Fruit fly (Drosophila melanogaster) whole organism, embryonic: ENCODE measurements around the gene CG8128.
A peak's percentile ranks its signal among the peaks of the same experiment; 100 is the strongest.

Source experiments
- Ada2b ChIP-seq: fragments of 200-800 bp; sonication (Bioruptor generic); IDR thresholded peaks from 2 replicates; pipeline ENCODE4 v1.3.6; 2022; ENCODE audit warnings: missing biosample characterization, missing genetic modification characterization
- CG10565 ChIP-seq: fragments of 200-800 bp; sonication (Bioruptor generic); optimal IDR thresholded peaks from 3 replicates; lab custom pipeline; 2016; ENCODE audit warnings: missing biosample characterization, mild to moderate bottlenecking, missing genetic modification characterization
- CG11093 ChIP-seq: fragments of 200-800 bp; sonication (Bioruptor generic); IDR thresholded peaks from 3 replicates; pipeline ENCODE4 v1.3.6; 2022; ENCODE audit warnings: missing biosample characterization, missing genetic modification characterization
- CG11456 ChIP-seq: fragments of 200-800 bp; sonication (Bioruptor generic); IDR thresholded peaks from 3 replicates; pipeline ENCODE4 v1.3.6; 2022; ENCODE audit warnings: missing biosample characterization, missing genetic modification characterization
- CG11695 ChIP-seq: fragments of 200-800 bp; sonication (Bioruptor generic); IDR thresholded peaks from 3 replicates; pipeline ENCODE4 v1.3.6; 2022; ENCODE audit warnings: missing biosample characterization, missing genetic modification characterization
- CG11723 ChIP-seq: fragments of 200-800 bp; sonication (Bioruptor generic); optimal IDR thresholded peaks from 2 replicates; lab custom pipeline; 2017; ENCODE audit warnings: missing biosample characterization, mild to moderate bottlenecking, missing genetic modification characterization
- CG12299 ChIP-seq: fragments of 200-800 bp; sonication (Bioruptor generic); optimal IDR thresholded peaks from 2 replicates; lab custom pipeline; 2018; ENCODE audit warnings: missing biosample characterization, mild to moderate bottlenecking, missing genetic modification characterization
- CG12744 ChIP-seq: fragments of 200-800 bp; sonication (Bioruptor generic); optimal IDR thresholded peaks from 2 replicates; lab custom pipeline; 2016; ENCODE audit warnings: missing biosample characterization, missing genetic modification characterization
- CG1603 ChIP-seq: fragments of 200-800 bp; sonication (Bioruptor generic); optimal IDR thresholded peaks from 2 replicates; lab custom pipeline; 2019; ENCODE audit warnings: missing biosample characterization, mild to moderate bottlenecking, missing genetic modification characterization, moderate library complexity
- CG17829 ChIP-seq: fragments of 200-800 bp; optimal IDR thresholded peaks from 2 replicates; lab custom pipeline; 2019; ENCODE audit warnings: missing biosample characterization, mild to moderate bottlenecking, missing genetic modification characterization, moderate library complexity
- CG18619 ChIP-seq: fragments of 200-800 bp; sonication (Bioruptor generic); optimal IDR thresholded peaks from 3 replicates; lab custom pipeline; 2017; ENCODE audit warnings: missing biosample characterization, mild to moderate bottlenecking, missing genetic modification characterization
- CG31224 ChIP-seq: fragments of 200-800 bp; sonication (Bioruptor generic); IDR thresholded peaks from 2 replicates; pipeline ENCODE4 v1.3.6; 2022; ENCODE audit warnings: missing biosample characterization, missing genetic modification characterization
- CG33213 ChIP-seq: fragments of 200-800 bp; sonication (Bioruptor generic); optimal IDR thresholded peaks from 3 replicates; lab custom pipeline; 2016; ENCODE audit warnings: missing biosample characterization, missing genetic modification characterization
- CG6175 ChIP-seq: fragments of 200-800 bp; sonication (Bioruptor generic); IDR thresholded peaks from 3 replicates; pipeline ENCODE4 v1.3.6; 2022; ENCODE audit warnings: missing biosample characterization, missing genetic modification characterization
- CG8281 ChIP-seq: fragments of 200-800 bp; sonication (Bioruptor generic); optimal IDR thresholded peaks from 2 replicates; lab custom pipeline; 2018; ENCODE audit warnings: missing biosample characterization, mild to moderate bottlenecking, missing genetic modification characterization, moderate library complexity
- CG8290 ChIP-seq, 3 experiments: fragments of 200-800 bp; sonication (Bioruptor generic); optimal IDR thresholded peaks; 2 replicates each; lab custom pipeline; 2016 to 2019; ENCODE audit warnings: missing biosample characterization in 3 of 3, missing genetic modification characterization in 3 of 3, mild to moderate bottlenecking in 2 of 3, moderate library complexity in 1 of 3
- CG8388 ChIP-seq: fragments of 200-800 bp; sonication (Bioruptor generic); optimal IDR thresholded peaks from 2 replicates; lab custom pipeline; 2019; ENCODE audit warnings: missing biosample characterization, mild to moderate bottlenecking, missing genetic modification characterization, moderate library complexity
- CG8924 ChIP-seq: fragments of 200-800 bp; optimal IDR thresholded peaks from 3 replicates; lab custom pipeline; 2019; ENCODE audit warnings: missing biosample characterization, mild to moderate bottlenecking, missing genetic modification characterization, moderate library complexity
- CG9817 ChIP-seq: fragments of 200-800 bp; sonication (Bioruptor generic); optimal IDR thresholded peaks from 2 replicates; lab custom pipeline; 2018; ENCODE audit warnings: missing biosample characterization, mild to moderate bottlenecking, missing genetic modification characterization, moderate library complexity
- Gsc ChIP-seq: fragments of 200-800 bp; sonication (Bioruptor generic); IDR thresholded peaks from 2 replicates; pipeline ENCODE4 v1.3.6; 2022; ENCODE audit warnings: missing biosample characterization, missing genetic modification characterization
- Hr78 ChIP-seq, 2 experiments: fragments of 200-800 bp in 1 of 2; fragments of >200 bp in 1 of 2; sonication (Bioruptor generic) in 1 of 2; optimal IDR thresholded peaks; 2 replicates each; lab custom pipeline; 2017 to 2019; ENCODE audit warnings: missing biosample characterization in 2 of 2, missing genetic modification characterization in 2 of 2, mild to moderate bottlenecking in 1 of 2, moderate library complexity in 1 of 2
- Mad ChIP-seq: fragments of 200-800 bp; sonication (Bioruptor generic); optimal IDR thresholded peaks from 2 replicates; lab custom pipeline; 2016; ENCODE audit warnings: missing biosample characterization, missing genetic modification characterization
- Med ChIP-seq: fragments of 200-800 bp; sonication (Bioruptor generic); peaks from one replicate; lab custom pipeline; 2016; ENCODE audit warnings: missing biosample characterization, missing genetic modification characterization, mild to moderate bottlenecking, inconsistent platforms, moderate library complexity
- NC2α ChIP-seq: fragments of 200-800 bp; sonication (Bioruptor generic); optimal IDR thresholded peaks from 2 replicates; lab custom pipeline; 2016; ENCODE audit warnings: missing biosample characterization, missing genetic modification characterization
- NK7.1 ChIP-seq: fragments of 200-800 bp; sonication (Bioruptor generic); optimal IDR thresholded peaks from 3 replicates; lab custom pipeline; 2016; ENCODE audit warnings: missing biosample characterization, missing genetic modification characterization
- Oli ChIP-seq: fragments of 200-800 bp; sonication (Bioruptor generic); optimal IDR thresholded peaks from 2 replicates; lab custom pipeline; 2018; ENCODE audit warnings: missing biosample characterization, mild to moderate bottlenecking, missing genetic modification characterization, moderate library complexity
- Ravus ChIP-seq: fragments of 200-800 bp; sonication (Bioruptor generic); IDR thresholded peaks from 2 replicates; pipeline ENCODE4 v1.3.6; 2022; ENCODE audit warnings: missing biosample characterization, missing genetic modification characterization
- Sin3A ChIP-seq: fragments of >200 bp; optimal IDR thresholded peaks from 2 replicates; lab custom pipeline; 2018
- Sox100B ChIP-seq: fragments of 200-800 bp; sonication (Bioruptor generic); optimal IDR thresholded peaks from 3 replicates; lab custom pipeline; 2018; ENCODE audit warnings: missing biosample characterization, mild to moderate bottlenecking, missing genetic modification characterization
- Xbp1 ChIP-seq: fragments of 200-800 bp; sonication (Bioruptor generic); optimal IDR thresholded peaks from 3 replicates; lab custom pipeline; 2016; ENCODE audit warnings: missing biosample characterization, mild to moderate bottlenecking, missing genetic modification characterization
- cas ChIP-seq: fragments of 200-800 bp; sonication (Bioruptor generic); IDR thresholded peaks from 2 replicates; pipeline ENCODE4 v1.3.6; 2022; ENCODE audit warnings: missing biosample characterization, missing genetic modification characterization
- chinmo ChIP-seq: fragments of 200-800 bp; sonication (Bioruptor generic); IDR thresholded peaks from 4 replicates; pipeline ENCODE4 v1.3.6; 2022; ENCODE audit warnings: missing biosample characterization, missing genetic modification characterization; ENCODE audit not compliant: partially characterized antibody
- chm ChIP-seq: fragments of 200-800 bp; sonication (Bioruptor generic); IDR thresholded peaks from 2 replicates; pipeline ENCODE4 v1.3.6; 2022; ENCODE audit warnings: missing biosample characterization, missing genetic modification characterization
- exex ChIP-seq: fragments of 200-800 bp; sonication (Bioruptor generic); optimal IDR thresholded peaks from 4 replicates; lab custom pipeline; 2018; ENCODE audit warnings: missing biosample characterization, mild to moderate bottlenecking, missing genetic modification characterization, moderate library complexity
- fu2 ChIP-seq: fragments of 200-800 bp; sonication (Bioruptor generic); optimal IDR thresholded peaks from 2 replicates; lab custom pipeline; 2016; ENCODE audit warnings: missing biosample characterization, missing genetic modification characterization
- gcm ChIP-seq: fragments of 200-800 bp; sonication (Bioruptor generic); optimal IDR thresholded peaks from 2 replicates; lab custom pipeline; 2019; ENCODE audit warnings: missing biosample characterization, mild to moderate bottlenecking, missing genetic modification characterization, moderate library complexity
- grau ChIP-seq: fragments of 200-800 bp; optimal IDR thresholded peaks from 3 replicates; lab custom pipeline; 2019; ENCODE audit warnings: missing biosample characterization, mild to moderate bottlenecking, missing genetic modification characterization, moderate library complexity
- hbn ChIP-seq: fragments of 200-800 bp; sonication (Bioruptor generic); IDR thresholded peaks from 2 replicates; pipeline ENCODE4 v1.3.6; 2022; ENCODE audit warnings: missing biosample characterization, missing genetic modification characterization; ENCODE audit not compliant: partially characterized antibody
- mam ChIP-seq: fragments of 200-800 bp; sonication (Bioruptor generic); optimal IDR thresholded peaks from 3 replicates; lab custom pipeline; 2016; ENCODE audit warnings: missing biosample characterization, missing genetic modification characterization
- mirr ChIP-seq: fragments of 200-800 bp; sonication (Bioruptor generic); optimal IDR thresholded peaks from 3 replicates; lab custom pipeline; 2018; ENCODE audit warnings: missing biosample characterization, mild to moderate bottlenecking, missing genetic modification characterization
- pan ChIP-seq, 4 experiments: fragments of >200 bp in 3 of 4; fragments of 200-800 bp in 1 of 4; sonication (Bioruptor generic) in 1 of 4; optimal IDR thresholded peaks in 3 of 4; IDR thresholded peaks in 1 of 4; 2 replicates each; pipeline versions ENCODE4 v1.3.6 to Lab custom; 2017 to 2022; ENCODE audit warnings: missing biosample characterization in 2 of 4, missing genetic modification characterization in 2 of 4, mixed read lengths in 1 of 4
- peb ChIP-seq: fragments of 200-800 bp; sonication (Bioruptor generic); IDR thresholded peaks from 2 replicates; pipeline ENCODE4 v1.3.6; 2022; ENCODE audit warnings: missing biosample characterization, missing genetic modification characterization
- run ChIP-seq: fragments of 200-800 bp; sonication (Bioruptor generic); optimal IDR thresholded peaks from 3 replicates; lab custom pipeline; 2018; ENCODE audit warnings: missing biosample characterization, mild to moderate bottlenecking, missing genetic modification characterization
- salm ChIP-seq: fragments of 200-800 bp; sonication (Bioruptor generic); optimal IDR thresholded peaks from 2 replicates; lab custom pipeline; 2018; ENCODE audit warnings: missing biosample characterization, mild to moderate bottlenecking, missing genetic modification characterization
- tup ChIP-seq: fragments of 200-800 bp; sonication (Bioruptor generic); optimal IDR thresholded peaks from 2 replicates; lab custom pipeline; 2016; ENCODE audit warnings: missing biosample characterization, mild to moderate bottlenecking, missing genetic modification characterization, moderate library complexity
- unc-4 ChIP-seq: fragments of 200-800 bp; sonication (Bioruptor generic); IDR thresholded peaks from 2 replicates; pipeline ENCODE4 v1.3.6; 2022; ENCODE audit warnings: missing biosample characterization, missing genetic modification characterization; ENCODE audit not compliant: partially characterized antibody
- vvl ChIP-seq: fragments of 200-800 bp; sonication (Bioruptor generic); IDR thresholded peaks from 2 replicates; pipeline ENCODE4 v1.3.6; 2022; ENCODE audit warnings: missing biosample characterization, missing genetic modification characterization
- wek ChIP-seq: fragments of 200-800 bp; sonication (Bioruptor generic); optimal IDR thresholded peaks from 3 replicates; lab custom pipeline; 2018; ENCODE audit warnings: missing biosample characterization, mild to moderate bottlenecking, missing genetic modification characterization, moderate library complexity
- wor ChIP-seq: fragments of 200-800 bp; sonication (Bioruptor generic); IDR thresholded peaks from 2 replicates; pipeline ENCODE4 v1.3.6; 2022; ENCODE audit warnings: missing biosample characterization, missing genetic modification characterization

CG8128 gene

dm6 chrX:15738890-15739550, 41.7 kb downstream of the CG8128 start, which contains the start of the genes CG11679 and CG8206 (continued):
- no peak for TF ChIP-seq CG31224
- 0 out of 4 replicates have a peak, but pooled peaks have one; percentile 44 for TF ChIP-seq chinmo
- TF ChIP-seq CG11456 (GFP tag; lab: Robert Waterston, UW) = no peak
- TF ChIP-seq wor (GFP tag; lab: Robert Waterston, UW) = no peak
- TF ChIP-seq NC2α (GFP tag; lab: Kevin White, UChicago) = no peak
- TF ChIP-seq CG11723 (GFP tag; lab: Kevin White, UChicago) = no peak
- TF ChIP-seq CG10565 (GFP tag; lab: Kevin White, UChicago) = no peak
- TF ChIP-seq fu2 = peak; percentile 25
- no peak for TF ChIP-seq chm (GFP tag; lab: Robert Waterston, UW)
- no peak for TF ChIP-seq pan (optimal IDR thresholded peaks at IDR 0.05; lab: Kevin White, UChicago)
- TF ChIP-seq pan (GFP tag; optimal IDR thresholded peaks at IDR 0.05 in 1 of 2, IDR thresholded peaks at IDR 0.05 in 1 of 2) = no peak
- peak; percentile 9 for TF ChIP-seq CG18619 (GFP tag; lab: Kevin White, UChicago)
- TF ChIP-seq Hr78 (GFP tag; optimal IDR thresholded peaks at IDR 0.05; lab: Kevin White, UChicago) = no peak
- TF ChIP-seq Ada2b (GFP tag; lab: Robert Waterston, UW) = no peak
- no peak for TF ChIP-seq CG8388 (GFP tag; lab: Kevin White, UChicago)
- 0 out of 2 replicates have a peak, but pooled peaks have one; percentile 48 for TF ChIP-seq unc-4 (GFP tag; lab: Robert Waterston, UW)
- no peak for TF ChIP-seq gcm (GFP tag; lab: Kevin White, UChicago)
- TF ChIP-seq Mad = no peak
- TF ChIP-seq CG33213 (GFP tag; lab: Kevin White, UChicago) = no peak
- no peak for TF ChIP-seq wek (GFP tag; lab: Kevin White, UChicago)
- no peak for TF ChIP-seq CG12299
- no peak for TF ChIP-seq tup
- no peak for TF ChIP-seq Ravus (GFP tag; lab: Robert Waterston, UW)
- peak; percentile 48 for TF ChIP-seq Xbp1 (GFP tag; lab: Kevin White, UChicago)
- no peak for TF ChIP-seq CG12744 (GFP tag; lab: Kevin White, UChicago)
- TF ChIP-seq mam (GFP tag; lab: Kevin White, UChicago) = peak; percentile 66
- TF ChIP-seq Med (GFP tag; lab: Kevin White, UChicago) = peak; percentile 91
- no peak for TF ChIP-seq Gsc (GFP tag; lab: Robert Waterston, UW)
- peak; percentile 62 for TF ChIP-seq CG1603
- peak; percentile 60 for TF ChIP-seq Sin3A (lab: Kevin White, UChicago)
- no peak for TF ChIP-seq Sox100B
- TF ChIP-seq CG8281 (tag; lab: Kevin White, UChicago) = no peak
- TF ChIP-seq peb (GFP tag; lab: Robert Waterston, UW) = no peak
- no peak for TF ChIP-seq run (tag; lab: Kevin White, UChicago)
- no peak for TF ChIP-seq CG11695 (GFP tag; lab: Robert Waterston, UW)
- no peak for TF ChIP-seq vvl (GFP tag; lab: Robert Waterston, UW)
- peak; percentile 55 for TF ChIP-seq grau (tag; lab: Kevin White, UChicago)
- no peak for TF ChIP-seq CG6175
- TF ChIP-seq hbn (GFP tag; lab: Robert Waterston, UW) = no peak
- no peak for TF ChIP-seq mirr (GFP tag; lab: Kevin White, UChicago)
- peak; percentile 28; the same call in 1 of the 3 replicates for TF ChIP-seq CG11093 (GFP tag; lab: Robert Waterston, UW)
- no peak for TF ChIP-seq cas
- TF ChIP-seq CG9817 = peak; percentile 55
- TF ChIP-seq CG8290 (GFP tag; optimal IDR thresholded peaks at IDR 0.05; lab: Kevin White, UChicago) = peak; percentile 6
- TF ChIP-seq CG8290 (tag; optimal IDR thresholded peaks at IDR 0.05; lab: Kevin White, UChicago) = no peak
- no peak for TF ChIP-seq CG8924 (tag; lab: Kevin White, UChicago)
- peak; percentile 23 for TF ChIP-seq CG17829
- peak; percentile 26 for TF ChIP-seq exex (tag; lab: Kevin White, UChicago)
- TF ChIP-seq salm = peak; percentile 5
- no peak for TF ChIP-seq NK7.1 (GFP tag; lab: Kevin White, UChicago)
- no peak for TF ChIP-seq Oli
